Fruit fly (Drosophila melanogaster): ENCODE results near the gene CG9737.
A peak's percentile ranks its signal among the peaks of the same experiment; 100 is the strongest.

Gene CG9737

DNA sequence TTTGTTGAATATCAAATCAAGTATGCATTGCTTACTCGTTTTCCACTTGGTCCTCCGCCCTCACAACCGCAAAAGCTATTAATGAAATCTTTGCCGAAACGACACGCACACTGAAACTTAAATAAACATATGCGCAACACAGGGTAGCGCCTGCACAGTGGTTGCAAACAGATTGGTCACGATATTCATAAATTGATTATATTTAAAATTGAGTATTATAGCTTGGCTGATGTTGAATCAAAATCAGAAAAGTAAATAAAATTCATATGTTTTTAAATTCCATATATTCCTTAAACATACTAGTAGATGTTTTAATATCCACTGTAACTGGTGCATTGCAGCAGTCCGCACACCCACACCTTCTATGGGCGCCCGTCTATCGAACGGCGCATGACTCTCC lies 40.8 kb upstream of the CG9737 start (continued):
- peak; percentile 81 for TF ChIP-seq OdsH (GFP tag; optimal IDR thresholded peaks at IDR 0.05)
- no peak for TF ChIP-seq Lpt (GFP tag; optimal IDR thresholded peaks at IDR 0.05)
- TF ChIP-seq Eip75B (GFP tag; optimal IDR thresholded peaks at IDR 0.05): peak; percentile 55
- TF ChIP-seq esn (GFP tag; optimal IDR thresholded peaks at IDR 0.05): peak; percentile 33
- peak; percentile 5 for TF ChIP-seq CG6808 (GFP tag; optimal IDR thresholded peaks at IDR 0.05)
- TF ChIP-seq CG11294 (GFP tag; IDR thresholded peaks at IDR 0.05): peak; percentile 47; the same call in 1 of the 2 replicates
- no peak for TF ChIP-seq CG7368 (GFP tag; optimal IDR thresholded peaks at IDR 0.05)
- TF ChIP-seq fd85E (GFP tag; optimal IDR thresholded peaks at IDR 0.05): no peak
- peak; percentile 46 for TF ChIP-seq Ets21C (GFP tag; optimal IDR thresholded peaks at IDR 0.05)
- peak; percentile 80 for TF ChIP-seq Hr4 (GFP tag; optimal IDR thresholded peaks at IDR 0.05)
- TF ChIP-seq ss (GFP tag; optimal IDR thresholded peaks at IDR 0.05): peak in 1 of 2 experiments; percentile 37
- peak; percentile 72 for TF ChIP-seq CG4318 (GFP tag; optimal IDR thresholded peaks at IDR 0.05)
- TF ChIP-seq CG3032 (tag; optimal IDR thresholded peaks at IDR 0.05): peak; percentile 65
- peak; percentile 60 for TF ChIP-seq Sox102F (GFP tag; optimal IDR thresholded peaks at IDR 0.05)

- peak; percentile 38 for TF ChIP-seq Eip78C (GFP tag)
- TF ChIP-seq achi (GFP tag; optimal IDR thresholded peaks at IDR 0.05): no peak
- TF ChIP-seq cyc (GFP tag; optimal IDR thresholded peaks at IDR 0.05): no peak
- TF ChIP-seq fd85E (GFP tag; optimal IDR thresholded peaks at IDR 0.05): no peak
- no peak for TF ChIP-seq Eip93F (GFP tag; optimal IDR thresholded peaks at IDR 0.05)
- TF ChIP-seq Smox (GFP tag; optimal IDR thresholded peaks at IDR 0.05): no peak
- TF ChIP-seq svp (GFP tag): peak; percentile 67
Measured at dm6 chr3R:30283037-30283590, 40.0 kb upstream of the CG9737 start.

dm6 chr3R:30282478-30282877 lies 39.4 kb upstream of the CG9737 start:
- TF ChIP-seq acj6 (GFP tag; optimal IDR thresholded peaks at IDR 0.05) (no peak), esn (GFP tag; optimal IDR thresholded peaks at IDR 0.05) (no peak), CG6792 (GFP tag; optimal IDR thresholded peaks at IDR 0.05) (no peak), OdsH (GFP tag; optimal IDR thresholded peaks at IDR 0.05) (no peak), Ets96B (tag; optimal IDR thresholded peaks at IDR 0.05) (no peak), dsx (GFP tag; optimal IDR thresholded peaks at IDR 0.05; ENCODE audit: poor library complexity, severe bottlenecking) (peak; percentile 9), ss (GFP tag; optimal IDR thresholded peaks at IDR 0.05) (no peak), CG10669 (GFP tag; optimal IDR thresholded peaks at IDR 0.05) (no peak), CG6854 (GFP tag; optimal IDR thresholded peaks at IDR 0.05) (no peak), spab (GFP tag; optimal IDR thresholded peaks at IDR 0.05) (no peak), achi (GFP tag; optimal IDR thresholded peaks at IDR 0.05) (no peak), CG6808 (GFP tag; optimal IDR thresholded peaks at IDR 0.05) (no peak), Eip93F (GFP tag; optimal IDR thresholded peaks at IDR 0.05) (no peak), Hr38 (GFP tag; optimal IDR thresholded peaks at IDR 0.05) (no peak), fd85E (GFP tag; optimal IDR thresholded peaks at IDR 0.05) (no peak), CG11294 (GFP tag; IDR thresholded peaks at IDR 0.05) (no peak), topi (GFP tag; optimal IDR thresholded peaks at IDR 0.05) (no peak), Eip78C (GFP tag) (peak; percentile 47), Gug (GFP tag; IDR thresholded peaks at IDR 0.05) (no peak), Eip75B (GFP tag; optimal IDR thresholded peaks at IDR 0.05) (no peak), dac (GFP tag; optimal IDR thresholded peaks at IDR 0.05) (no peak), Lpt (GFP tag; optimal IDR thresholded peaks at IDR 0.05) (no peak), CG6163 (GFP tag; IDR thresholded peaks at IDR 0.05) (no peak), fd59A (GFP tag; optimal IDR thresholded peaks at IDR 0.05) (no peak), svp (GFP tag) (peak; percentile 12), CG6276 (GFP tag; optimal IDR thresholded peaks at IDR 0.05) (no peak)

Measured in whole organism, prepupa.